Worm (Caenorhabditis elegans) whole organism, L4 larva: ENCODE data around the gene tra-1.

Experiments
- aha-1 ChIP-seq: fragments of 150-350 bp; peaks from one replicate; lab custom pipeline; 2014; ENCODE audit warnings: missing biosample characterization, missing genetic modification characterization
- fos-1 ChIP-seq: fragments of 150-350 bp; optimal IDR thresholded peaks from 2 replicates; lab custom pipeline; 2014; ENCODE audit warnings: missing biosample characterization, missing genetic modification characterization
- jun-1 ChIP-seq: fragments of 150-350 bp; optimal IDR thresholded peaks from 2 replicates; lab custom pipeline; 2014; ENCODE audit warnings: missing biosample characterization, missing genetic modification reagents, missing genetic modification characterization
- lin-38 ChIP-seq: fragments of 200-800 bp; sonication (Bioruptor generic); IDR thresholded peaks from 2 replicates; pipeline ENCODE4 v1.3.6; 2022; ENCODE audit warnings: missing genetic modification reagents, missing genetic modification characterization, missing compliant biosample characterization
- lin-39 ChIP-seq: fragments of 150-350 bp; optimal IDR thresholded peaks from 2 replicates; lab custom pipeline; 2014; ENCODE audit warnings: missing biosample characterization, missing genetic modification reagents, missing genetic modification characterization
- lir-3 ChIP-seq: sonication (generic microtip); optimal IDR thresholded peaks from 2 replicates; lab custom pipeline; 2016; ENCODE audit warnings: mild to moderate bottlenecking, missing genetic modification characterization, missing compliant biosample characterization
- nhr-102 ChIP-seq: sonication (generic microtip); optimal IDR thresholded peaks from 2 replicates; lab custom pipeline; 2016; ENCODE audit warnings: mild to moderate bottlenecking, missing genetic modification characterization, moderate library complexity, missing compliant biosample characterization
- nhr-28 ChIP-seq: fragments of 150-350 bp; optimal IDR thresholded peaks from 2 replicates; lab custom pipeline; 2014; ENCODE audit warnings: missing biosample characterization, missing genetic modification characterization
- nhr-48 ChIP-seq: sonication (generic microtip); optimal IDR thresholded peaks from 2 replicates; lab custom pipeline; 2016; ENCODE audit warnings: mild to moderate bottlenecking, missing genetic modification characterization, missing compliant biosample characterization
- pqm-1 ChIP-seq: sonication (generic microtip); optimal IDR thresholded peaks from 2 replicates; lab custom pipeline; 2017; ENCODE audit warnings: missing biosample characterization, missing genetic modification characterization

DNA sequence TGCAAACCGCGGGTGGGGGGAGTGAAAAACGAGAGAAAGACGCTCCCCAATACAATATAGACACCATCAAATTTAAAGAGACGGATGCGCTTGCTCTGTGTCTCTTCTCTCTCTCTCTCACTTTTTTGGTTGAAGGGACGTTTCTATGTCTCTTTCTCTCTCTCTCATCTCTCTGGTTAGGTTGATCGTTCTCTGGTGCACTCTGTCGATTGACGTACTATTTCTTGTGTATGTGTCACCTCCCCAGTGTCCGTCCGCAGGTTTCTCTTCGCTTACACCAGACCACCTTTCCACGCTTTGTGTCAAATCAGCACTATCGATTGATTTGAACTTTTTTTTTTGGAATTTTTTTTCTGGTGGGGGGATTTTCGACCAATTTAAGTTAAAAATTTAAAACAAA is 48.4 kb upstream of the tra-1 start:
- TF ChIP-seq lir-3 (tag; lab: Kevin White, UChicago) (no peak), aha-1 (tag; lab: Kevin White, UChicago) (peak; percentile 16), jun-1 (tag; lab: Kevin White, UChicago) (no peak), nhr-102 (no peak), lin-39 (tag; lab: Kevin White, UChicago) (no peak), nhr-28 (tag; lab: Kevin White, UChicago) (peak; percentile 88), pqm-1 (tag; lab: Kevin White, UChicago) (peak; percentile 35), fos-1 (tag; lab: Kevin White, UChicago) (no peak), lin-38 (GFP tag; lab: Robert Waterston, UW) (peak; percentile 50), nhr-48 (peak; percentile 50)
